Worm (Caenorhabditis elegans): Measurements from ENCODE around the gene rgef-1.
A peak's percentile ranks its signal among the peaks of the same experiment; 100 is the strongest.

The rgef-1 gene

DNA sequence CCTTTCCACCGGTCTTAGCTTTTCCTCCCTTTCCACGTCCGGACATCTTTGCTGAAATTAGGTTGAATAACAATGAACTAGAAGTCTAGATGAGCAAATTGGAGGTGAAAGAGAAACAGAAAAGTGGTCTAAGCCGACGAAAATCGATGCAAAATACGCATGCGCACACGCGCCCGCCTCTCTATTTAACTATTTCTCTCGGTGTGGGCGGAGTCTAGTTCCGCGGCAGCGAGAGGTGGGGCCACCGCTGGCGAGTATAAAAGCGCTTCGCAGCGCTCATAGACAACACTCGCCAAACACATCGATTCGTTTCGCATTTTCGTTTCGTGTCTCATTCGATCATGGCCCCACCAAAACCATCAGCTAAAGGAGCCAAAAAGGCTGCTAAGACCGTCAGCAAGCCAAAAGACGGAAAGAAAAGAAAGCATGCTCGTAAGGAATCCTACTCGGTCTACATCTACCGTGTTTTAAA lies 16.2 kb downstream of the rgef-1 start, which contains the start of the genes his-35 and his-41:
TSS of gene his-35 (minus strand) at position 51 of the 472 bp plus-strand sequence.
TSS of gene his-41 (plus strand) at position 299 of the 472 bp plus-strand sequence.
- TF ChIP-seq set-16 (GFP tag; IDR thresholded peaks at IDR 0.05) (peak; percentile 24; the same call in 1 of the 2 replicates), tra-1 (GFP tag; IDR thresholded peaks at IDR 0.05) (0 out of 2 replicates have a peak, but pooled peaks have one; percentile 16), Y105C5A.15 (GFP tag; IDR thresholded peaks at IDR 0.05) (no peak), daf-8 (GFP tag; IDR thresholded peaks at IDR 0.05) (no peak), hlh-30 (tag; optimal IDR thresholded peaks at IDR 0.05; ENCODE audit: insufficient read depth) (peak; percentile 4), nhr-42 (GFP tag; IDR thresholded peaks at IDR 0.05) (0 out of 2 replicates have a peak, but pooled peaks have one; percentile 27), attf-4 (tag; optimal IDR thresholded peaks at IDR 0.05) (no peak), nhr-28 (tag; optimal IDR thresholded peaks at IDR 0.05) (no peak), mdt-29 (GFP tag; IDR thresholded peaks at IDR 0.05) (no peak), nhr-237 (tag; optimal IDR thresholded peaks at IDR 0.05) (no peak), vab-7 (GFP tag; IDR thresholded peaks at IDR 0.05) (no peak), madf-5 (GFP tag; IDR thresholded peaks at IDR 0.05) (no peak), ceh-28 (tag; optimal IDR thresholded peaks at IDR 0.05) (no peak), R02D3.7 (tag; optimal IDR thresholded peaks at IDR 0.05) (no peak), ztf-11 (tag; optimal IDR thresholded peaks at IDR 0.05) (no peak), nhr-48 (tag; optimal IDR thresholded peaks at IDR 0.05) (peak; percentile 20), aha-1 (tag) (peak; percentile 96), mxl-3 (GFP tag; optimal IDR thresholded peaks at IDR 0.05) (peak; percentile 10), mes-2 (tag; optimal IDR thresholded peaks at IDR 0.05; ENCODE audit: poor library complexity, severe bottlenecking) (peak; percentile 42), F10B5.3 (tag; optimal IDR thresholded peaks at IDR 0.05) (no peak), madf-9 (GFP tag; conservative IDR thresholded peaks at IDR 0.05) (no peak), php-3 (GFP tag; IDR thresholded peaks at IDR 0.05) (no peak), dmd-9 (GFP tag; IDR thresholded peaks at IDR 0.05) (no peak), lin-13 (GFP tag; optimal IDR thresholded peaks at IDR 0.05) (no peak), jun-1 (tag; optimal IDR thresholded peaks at IDR 0.05) (no peak), fkh-10 (GFP tag; optimal IDR thresholded peaks at IDR 0.05) (no peak), lin-29 (GFP tag; IDR thresholded peaks at IDR 0.05) (no peak), zip-11 (GFP tag; IDR thresholded peaks at IDR 0.05) (no peak), mdl-1 (tag; optimal IDR thresholded peaks at IDR 0.05) (peak in 1 of 2 experiments; percentile 11), nhr-10 (tag; optimal IDR thresholded peaks at IDR 0.05) (no peak), ctbp-1 (GFP tag; IDR thresholded peaks at IDR 0.05) (no peak), dmd-6 (GFP tag; IDR thresholded peaks at IDR 0.05) (peak; percentile 27; the same call in 1 of the 2 replicates), ZK546.5 (tag; optimal IDR thresholded peaks at IDR 0.05) (no peak), nhr-76 (tag; optimal IDR thresholded peaks at IDR 0.05) (no peak), daf-12 (tag; optimal IDR thresholded peaks at IDR 0.05) (no peak), zag-1 (tag; optimal IDR thresholded peaks at IDR 0.05) (no peak), D1046.2 (GFP tag; IDR thresholded peaks at IDR 0.05) (no peak), lim-7 (GFP tag; IDR thresholded peaks at IDR 0.05) (no peak), duxl-1 (tag; optimal IDR thresholded peaks at IDR 0.05; ENCODE audit: poor library complexity) (no peak), F37D6.2 (tag; optimal IDR thresholded peaks at IDR 0.05) (peak; percentile 12), ztf-7 (tag; optimal IDR thresholded peaks at IDR 0.05) (no peak), arid-1 (GFP tag; conservative IDR thresholded peaks at IDR 0.05) (no peak), F26F4.8 (GFP tag; conservative IDR thresholded peaks at IDR 0.05) (no peak), mxl-2 (GFP tag; conservative IDR thresholded peaks at IDR 0.05) (no peak), nhr-11 (tag; optimal IDR thresholded peaks at IDR 0.05) (peak; percentile 76), gei-8 (GFP tag; optimal IDR thresholded peaks at IDR 0.05) (no peak), Y48G9A.11 (GFP tag; IDR thresholded peaks at IDR 0.05) (no peak), mep-1 (tag; optimal IDR thresholded peaks at IDR 0.05) (peak; percentile 2), T20F7.1 (GFP tag; optimal IDR thresholded peaks at IDR 0.05) (no peak), unc-130 (GFP tag; optimal IDR thresholded peaks at IDR 0.05) (no peak), zfp-3 (GFP tag; conservative IDR thresholded peaks at IDR 0.05) (no peak), saeg-2 (GFP tag; IDR thresholded peaks at IDR 0.05) (no peak)

All from whole organism, L4 larva.